Worm (Caenorhabditis elegans) whole organism, L4 larva: ENCODE data around the gene C24F3.2.

Source experiments
- R02D3.7 ChIP-seq: fragments of 150-350 bp; sonication (generic microtip); optimal IDR thresholded peaks from 3 replicates; lab custom pipeline; 2014; ENCODE audit warnings: missing biosample characterization, missing genetic modification characterization
- Y5F2A.4 ChIP-seq: fragments of 200-800 bp; sonication (Bioruptor generic); optimal IDR thresholded peaks from 2 replicates; lab custom pipeline; 2018; ENCODE audit warnings: mild to moderate bottlenecking, missing genetic modification characterization, missing compliant biosample characterization
- ZK337.2 ChIP-seq: fragments of 200-800 bp; sonication (Bioruptor generic); IDR thresholded peaks from 2 replicates; pipeline ENCODE4 v1.3.6; 2022; ENCODE audit warnings: missing genetic modification reagents, missing genetic modification characterization, missing compliant biosample characterization
- aha-1 ChIP-seq: fragments of 150-350 bp; peaks from one replicate; lab custom pipeline; 2014; ENCODE audit warnings: missing biosample characterization, missing genetic modification characterization
- madf-9 ChIP-seq: fragments of 200-800 bp; sonication (Bioruptor generic); conservative IDR thresholded peaks from 2 replicates; pipeline ENCODE4 v1.3.6; 2022; ENCODE audit warnings: missing genetic modification reagents, missing genetic modification characterization, missing compliant biosample characterization
- mxl-3 ChIP-seq: fragments of 200-800 bp; sonication (Bioruptor generic); optimal IDR thresholded peaks from 2 replicates; lab custom pipeline; 2018; ENCODE audit warnings: mild to moderate bottlenecking, missing genetic modification characterization, missing compliant biosample characterization
- sdz-12 ChIP-seq: fragments of 200-800 bp; sonication (Bioruptor generic); optimal IDR thresholded peaks from 2 replicates; lab custom pipeline; 2018; ENCODE audit warnings: mild to moderate bottlenecking, missing genetic modification characterization, missing compliant biosample characterization
- unc-130 ChIP-seq: sonication (generic microtip); optimal IDR thresholded peaks from 2 replicates; lab custom pipeline; 2016; ENCODE audit warnings: missing genetic modification reagents, missing genetic modification characterization, missing compliant biosample characterization
- zag-1 ChIP-seq: fragments of 150-350 bp; optimal IDR thresholded peaks from 2 replicates; lab custom pipeline; 2014; ENCODE audit warnings: missing biosample characterization, missing genetic modification characterization

DNA sequence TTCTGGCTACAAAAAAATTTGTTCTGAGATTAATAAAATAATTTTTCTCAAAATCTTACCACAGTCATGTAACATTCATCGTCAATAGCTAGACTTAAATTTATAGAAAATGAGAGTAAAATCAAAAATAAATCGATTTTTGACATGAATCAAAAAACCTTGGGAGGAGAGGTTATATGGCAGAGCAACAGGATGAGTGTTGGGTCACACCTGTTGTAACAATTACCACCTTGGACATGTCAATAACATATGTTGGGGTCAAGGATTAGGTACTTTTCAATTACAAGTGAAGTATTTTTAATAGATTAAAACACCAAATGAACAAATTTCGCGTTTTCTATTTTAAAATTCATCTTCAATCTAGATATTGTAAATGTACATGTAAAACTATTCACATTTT, 19.3 kb downstream of the C24F3.2 start, which contains the start of gene lipl-7:
- TF ChIP-seq mxl-3 (GFP tag; lab: Kevin White, UChicago) (no peak), madf-9 (GFP tag; lab: Robert Waterston, UW) (no peak), aha-1 (no peak), ZK337.2 (no peak), Y5F2A.4 (no peak), unc-130 (no peak), sdz-12 (GFP tag; lab: Kevin White, UChicago) (no peak), zag-1 (tag; lab: Kevin White, UChicago) (no peak), R02D3.7 (tag; lab: Kevin White, UChicago) (no peak)
